Worm (Caenorhabditis elegans): ENCODE results near the gene ZC513.3.

The ZC513.3 gene

DNA sequence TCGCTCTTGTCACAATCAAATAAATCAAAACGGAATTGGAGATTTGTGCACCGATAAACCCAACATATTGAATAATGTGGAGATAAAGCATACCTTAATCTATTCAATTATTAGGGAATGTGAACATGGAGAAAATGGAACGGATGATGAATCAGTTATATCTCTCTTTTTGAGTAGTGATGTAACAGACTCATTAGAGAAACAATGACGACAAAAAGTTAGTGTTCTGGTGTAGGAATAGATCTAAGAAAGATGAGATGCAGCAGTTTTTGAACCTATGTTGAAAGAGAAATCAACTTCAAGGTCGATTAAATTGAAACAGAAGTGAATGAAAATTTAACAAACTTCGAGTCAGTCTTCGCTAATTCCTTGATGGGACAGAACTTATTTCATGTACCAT, 48.6 kb downstream of the ZC513.3 start, which contains the start of gene str-146:
Gene str-146, minus strand, starts transcription at position 101 of the 400 bp plus-strand sequence.
- TF ChIP-seq daf-12 (tag; optimal IDR thresholded peaks at IDR 0.05) = no peak
- no peak for TF ChIP-seq nhr-76 (tag; optimal IDR thresholded peaks at IDR 0.05)
- no peak for TF ChIP-seq aha-1 (tag)
- no peak for TF ChIP-seq vab-7 (GFP tag; IDR thresholded peaks at IDR 0.05)
- TF ChIP-seq Y48G9A.11 (GFP tag; IDR thresholded peaks at IDR 0.05) = no peak
- no peak for TF ChIP-seq hlh-11 (tag; optimal IDR thresholded peaks at IDR 0.05)
- no peak for TF ChIP-seq ceh-62 (tag; optimal IDR thresholded peaks at IDR 0.05)
- no peak for TF ChIP-seq zfp-2 (tag; optimal IDR thresholded peaks at IDR 0.05)
- TF ChIP-seq ama-1 (optimal IDR thresholded peaks at IDR 0.05) = no peak

DNA sequence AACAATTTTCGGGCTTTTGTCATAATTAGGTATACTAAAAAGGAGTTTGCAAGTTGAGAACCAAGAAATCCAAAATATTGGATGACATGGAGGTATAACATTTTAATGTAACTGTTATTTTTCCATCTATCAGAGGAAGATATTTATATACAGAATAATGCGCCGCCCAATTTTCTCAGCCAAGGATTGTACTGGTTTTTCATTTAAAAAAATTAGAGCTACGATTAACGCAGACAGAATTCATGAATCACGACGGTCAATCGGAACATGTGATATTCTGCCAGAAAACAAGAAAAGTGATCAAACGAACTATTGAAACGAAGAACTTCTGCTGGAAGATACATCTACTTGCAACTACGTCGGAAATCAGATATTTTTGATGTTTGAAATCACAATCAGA, 51.4 kb downstream of the ZC513.3 start, which contains the start of gene str-145:
Gene str-145, minus strand, starts transcription at position 101 of the 400 bp plus-strand sequence.
- no peak for TF ChIP-seq zag-1 (tag; optimal IDR thresholded peaks at IDR 0.05)
- TF ChIP-seq attf-4 (tag; optimal IDR thresholded peaks at IDR 0.05) = no peak
- TF ChIP-seq ceh-28 (tag; optimal IDR thresholded peaks at IDR 0.05) = no peak
- no peak for TF ChIP-seq F10B5.3 (tag; optimal IDR thresholded peaks at IDR 0.05)
- TF ChIP-seq nhr-77 (tag; optimal IDR thresholded peaks at IDR 0.05) = no peak
- TF ChIP-seq rbr-2 (tag; optimal IDR thresholded peaks at IDR 0.05) = no peak
- no peak for TF ChIP-seq snpc-4 (tag; optimal IDR thresholded peaks at IDR 0.05)
- TF ChIP-seq snpc-1.2 (GFP tag; IDR thresholded peaks at IDR 0.05) = no peak
- no peak for TF ChIP-seq fos-1 (tag; optimal IDR thresholded peaks at IDR 0.05)
- TF ChIP-seq dpl-1 (GFP tag; optimal IDR thresholded peaks at IDR 0.05) = no peak
- TF ChIP-seq nhr-48 (tag; optimal IDR thresholded peaks at IDR 0.05) = no peak
- no peak for TF ChIP-seq egl-27 (tag; optimal IDR thresholded peaks at IDR 0.05)
- no peak for TF ChIP-seq nhr-6 (tag; optimal IDR thresholded peaks at IDR 0.05)
- TF ChIP-seq madf-5 (GFP tag; IDR thresholded peaks at IDR 0.05) = no peak
- TF ChIP-seq F44E2.7 (GFP tag; IDR thresholded peaks at IDR 0.05) = no peak
- TF ChIP-seq nhr-41 (GFP tag; IDR thresholded peaks at IDR 0.05) = no peak
- no peak for TF ChIP-seq madf-9 (GFP tag; conservative IDR thresholded peaks at IDR 0.05)
- no peak for TF ChIP-seq lin-15B (tag; optimal IDR thresholded peaks at IDR 0.05)
- no peak for TF ChIP-seq dmd-8 (GFP tag; IDR thresholded peaks at IDR 0.05)
